Worm (Caenorhabditis elegans) whole organism, early embryonic: ENCODE data around the gene ugt-18.

Experiments used
- B0310.2 ChIP-seq: sonication (generic microtip); optimal IDR thresholded peaks from 2 replicates; lab custom pipeline; 2016; ENCODE audit warnings: mild to moderate bottlenecking, missing genetic modification characterization, missing compliant biosample characterization
- F13C5.2 ChIP-seq: sonication (generic microtip); optimal IDR thresholded peaks from 2 replicates; lab custom pipeline; 2017; ENCODE audit warnings: mild to moderate bottlenecking, missing genetic modification characterization, inconsistent platforms, missing compliant biosample characterization
- ama-1 ChIP-seq: fragments of 150-350 bp; optimal IDR thresholded peaks from 2 replicates; lab custom pipeline; 2014
- ceh-36 ChIP-seq: sonication (generic microtip); optimal IDR thresholded peaks from 2 replicates; lab custom pipeline; 2016; ENCODE audit warnings: missing genetic modification characterization, inconsistent platforms, missing compliant biosample characterization
- ets-7 ChIP-seq: sonication (generic microtip); optimal IDR thresholded peaks from 2 replicates; lab custom pipeline; 2016; ENCODE audit warnings: missing genotype, missing genetic modification characterization, missing compliant biosample characterization
- hnd-1 ChIP-seq: sonication (generic microtip); optimal IDR thresholded peaks from 2 replicates; lab custom pipeline; 2016; ENCODE audit warnings: missing genetic modification characterization, missing compliant biosample characterization
- tbx-11 ChIP-seq: fragments of 200-800 bp; sonication (Bioruptor generic); IDR thresholded peaks from 2 replicates; pipeline ENCODE4 v1.3.6; 2022; ENCODE audit warnings: missing genetic modification characterization, missing compliant biosample characterization
- tbx-37 ChIP-seq: fragments of 200-800 bp; sonication (Bioruptor generic); conservative IDR thresholded peaks from 2 replicates; pipeline ENCODE4 v1.3.6; 2022; ENCODE audit warnings: missing genetic modification reagents, missing genetic modification characterization, missing compliant biosample characterization
- tra-4 ChIP-seq: sonication (generic microtip); optimal IDR thresholded peaks from 2 replicates; lab custom pipeline; 2017; ENCODE audit warnings: missing genetic modification characterization, missing compliant biosample characterization

ce11 chrV:12792752-12793151, 27.3 kb upstream of the ugt-18 start, which contains the start of gene ugt-5:
- TF ChIP-seq F13C5.2 (no peak), ama-1 (no peak), ceh-36 (tag; lab: Kevin White, UChicago) (no peak), tra-4 (tag; lab: Kevin White, UChicago) (no peak), ets-7 (no peak), B0310.2 (no peak), tbx-11 (no peak), hnd-1 (tag; lab: Kevin White, UChicago) (no peak), tbx-37 (no peak)
